Worm (Caenorhabditis elegans) whole organism, L4 larva: ENCODE measurements around the gene T09A5.14.

ENCODE experiments used
- F26F4.8 ChIP-seq: fragments of 200-800 bp; sonication (Bioruptor generic); conservative IDR thresholded peaks from 2 replicates; pipeline ENCODE4 v1.3.6; 2022; ENCODE audit warnings: missing genetic modification characterization, missing compliant biosample characterization
- R02D3.7 ChIP-seq: fragments of 150-350 bp; sonication (generic microtip); optimal IDR thresholded peaks from 3 replicates; lab custom pipeline; 2014; ENCODE audit warnings: missing biosample characterization, missing genetic modification characterization
- T20F7.1 ChIP-seq: fragments of 200-800 bp; sonication (Bioruptor generic); optimal IDR thresholded peaks from 2 replicates; lab custom pipeline; 2018; ENCODE audit warnings: mild to moderate bottlenecking, missing genetic modification characterization, missing compliant biosample characterization
- Y48G9A.11 ChIP-seq: fragments of 200-800 bp; sonication (Bioruptor generic); IDR thresholded peaks from 2 replicates; pipeline ENCODE4 v1.3.6; 2022; ENCODE audit warnings: missing genetic modification reagents, missing genetic modification characterization, missing compliant biosample characterization
- Y75B8A.6 ChIP-seq: fragments of 200-800 bp; sonication (Bioruptor generic); IDR thresholded peaks from 2 replicates; pipeline ENCODE4 v1.3.6; 2022; ENCODE audit warnings: missing genetic modification reagents, missing genetic modification characterization, missing compliant biosample characterization
- ZK337.2 ChIP-seq: fragments of 200-800 bp; sonication (Bioruptor generic); IDR thresholded peaks from 2 replicates; pipeline ENCODE4 v1.3.6; 2022; ENCODE audit warnings: missing genetic modification reagents, missing genetic modification characterization, missing compliant biosample characterization
- ZK546.5 ChIP-seq, 2 experiments: sonication (generic microtip); optimal IDR thresholded peaks; 2 replicates each; lab custom pipeline; 2017; ENCODE audit warnings: missing biosample characterization in 2 of 2, missing genetic modification characterization in 2 of 2
- aha-1 ChIP-seq: fragments of 150-350 bp; peaks from one replicate; lab custom pipeline; 2014; ENCODE audit warnings: missing biosample characterization, missing genetic modification characterization
- ama-1 ChIP-seq: fragments of 150-350 bp; optimal IDR thresholded peaks from 2 replicates; lab custom pipeline; 2014; ENCODE audit warnings: inconsistent platforms, mixed read lengths
- ceh-20 ChIP-seq: fragments of 200-800 bp; sonication (Bioruptor generic); IDR thresholded peaks from 2 replicates; pipeline ENCODE4 v1.3.6; 2022; ENCODE audit warnings: missing genetic modification reagents, missing genetic modification characterization, missing compliant biosample characterization
- ceh-62 ChIP-seq: sonication (generic microtip); optimal IDR thresholded peaks from 2 replicates; lab custom pipeline; 2017; ENCODE audit warnings: missing biosample characterization, missing genetic modification characterization
- daf-16 ChIP-seq, 3 experiments: sonication (generic microtip); optimal IDR thresholded peaks; 2 replicates each; lab custom pipeline; 2016 to 2017; ENCODE audit warnings: missing genetic modification characterization in 3 of 3, missing genetic modification reagents in 3 of 3, mild to moderate bottlenecking in 2 of 3, missing compliant biosample characterization in 2 of 3, missing biosample characterization in 1 of 3, moderate library complexity in 1 of 3
- daf-19 ChIP-seq: fragments of 200-800 bp; sonication (Bioruptor generic); conservative IDR thresholded peaks from 2 replicates; pipeline ENCODE4 v1.3.6; 2022; ENCODE audit warnings: missing genetic modification characterization, missing compliant biosample characterization
- dmd-6 ChIP-seq: fragments of 200-800 bp; sonication (Bioruptor generic); IDR thresholded peaks from 2 replicates; pipeline ENCODE4 v1.3.6; 2022; ENCODE audit warnings: missing genetic modification reagents, missing genetic modification characterization, missing compliant biosample characterization
- dmd-8 ChIP-seq: fragments of 200-800 bp; sonication (Bioruptor generic); IDR thresholded peaks from 2 replicates; pipeline ENCODE4 v1.3.6; 2022; ENCODE audit warnings: missing genetic modification characterization, missing compliant biosample characterization
- dmd-9 ChIP-seq: fragments of 200-800 bp; sonication (Bioruptor generic); IDR thresholded peaks from 2 replicates; pipeline ENCODE4 v1.3.6; 2022; ENCODE audit warnings: missing genetic modification reagents, missing genetic modification characterization, missing compliant biosample characterization
- dve-1 ChIP-seq: sonication (generic microtip); optimal IDR thresholded peaks from 2 replicates; lab custom pipeline; 2017; ENCODE audit warnings: antibody characterized with exemption, mild to moderate bottlenecking, missing genetic modification characterization, missing compliant biosample characterization; ENCODE audit not compliant: insufficient read depth
- egl-43 ChIP-seq: fragments of 200-800 bp; sonication (Bioruptor generic); IDR thresholded peaks from 2 replicates; pipeline ENCODE4 v1.3.6; 2022; ENCODE audit warnings: missing genetic modification reagents, missing genetic modification characterization, missing compliant biosample characterization
- hif-1 ChIP-seq, 2 experiments: sonication (generic microtip); optimal IDR thresholded peaks; 2 replicates each; lab custom pipeline; 2016 to 2017; ENCODE audit warnings: missing compliant biosample characterization in 2 of 2, missing genetic modification characterization in 2 of 2, missing genetic modification reagents in 2 of 2, missing genotype in 2 of 2, mild to moderate bottlenecking in 1 of 2
- hlh-11 ChIP-seq: fragments of 200-800 bp; sonication (Bioruptor generic); optimal IDR thresholded peaks from 2 replicates; lab custom pipeline; 2018; ENCODE audit warnings: mild to moderate bottlenecking, missing genetic modification characterization, missing compliant biosample characterization
- hmg-1.1 ChIP-seq: fragments of 200-800 bp; sonication (Bioruptor generic); IDR thresholded peaks from 2 replicates; pipeline ENCODE4 v1.3.6; 2022; ENCODE audit warnings: missing genetic modification reagents, missing genetic modification characterization, missing compliant biosample characterization
- lim-7 ChIP-seq: fragments of 200-800 bp; sonication (Bioruptor generic); IDR thresholded peaks from 2 replicates; pipeline ENCODE4 v1.3.6; 2022; ENCODE audit warnings: missing genetic modification characterization, missing compliant biosample characterization
- lin-39 ChIP-seq: fragments of 150-350 bp; optimal IDR thresholded peaks from 2 replicates; lab custom pipeline; 2014; ENCODE audit warnings: missing biosample characterization, missing genetic modification reagents, missing genetic modification characterization
- lir-3 ChIP-seq: sonication (generic microtip); optimal IDR thresholded peaks from 2 replicates; lab custom pipeline; 2016; ENCODE audit warnings: mild to moderate bottlenecking, missing genetic modification characterization, missing compliant biosample characterization
- lsy-2 ChIP-seq, 2 experiments: fragments of 150-350 bp in 1 of 2; sonication (generic microtip) in 1 of 2; optimal IDR thresholded peaks; 2 replicates each; lab custom pipeline; 2014 to 2017; ENCODE audit warnings: missing biosample characterization in 2 of 2, missing genetic modification characterization in 2 of 2
- mdl-1 ChIP-seq, 2 experiments: fragments of 150-350 bp in 1 of 2; sonication (generic microtip) in 1 of 2; optimal IDR thresholded peaks; 2 replicates each; lab custom pipeline; 2014 to 2017; ENCODE audit warnings: missing biosample characterization in 2 of 2, missing genetic modification characterization in 2 of 2
- mep-1 ChIP-seq: fragments of 150-350 bp; sonication (generic microtip); optimal IDR thresholded peaks from 3 replicates; lab custom pipeline; 2014; ENCODE audit warnings: missing biosample characterization, missing genetic modification characterization
- mes-2 ChIP-seq: sonication (generic microtip); optimal IDR thresholded peaks from 2 replicates; lab custom pipeline; 2016; ENCODE audit warnings: missing genotype, mild to moderate bottlenecking, missing genetic modification characterization, missing compliant biosample characterization; ENCODE audit not compliant: poor library complexity, severe bottlenecking
- nhr-10 ChIP-seq: fragments of 150-350 bp; optimal IDR thresholded peaks from 2 replicates; lab custom pipeline; 2014; ENCODE audit warnings: missing biosample characterization, missing genetic modification characterization
- nhr-11 ChIP-seq: fragments of 150-350 bp; optimal IDR thresholded peaks from 2 replicates; lab custom pipeline; 2014; ENCODE audit warnings: missing biosample characterization, missing genetic modification characterization
- nhr-237 ChIP-seq: sonication (generic microtip); optimal IDR thresholded peaks from 2 replicates; lab custom pipeline; 2017; ENCODE audit warnings: missing biosample characterization, missing genetic modification characterization
- nhr-25 ChIP-seq: sonication (generic microtip); optimal IDR thresholded peaks from 2 replicates; lab custom pipeline; 2017; ENCODE audit warnings: missing genetic modification characterization, mild to moderate bottlenecking, missing compliant biosample characterization, antibody characterized with exemption, moderate library complexity, borderline replicate concordance; ENCODE audit not compliant: insufficient read depth
- nhr-48 ChIP-seq: sonication (generic microtip); optimal IDR thresholded peaks from 2 replicates; lab custom pipeline; 2016; ENCODE audit warnings: mild to moderate bottlenecking, missing genetic modification characterization, missing compliant biosample characterization
- nhr-6 ChIP-seq: fragments of 150-350 bp; optimal IDR thresholded peaks from 2 replicates; lab custom pipeline; 2014; ENCODE audit warnings: missing biosample characterization, missing genetic modification characterization
- rbr-2 ChIP-seq: sonication (generic microtip); optimal IDR thresholded peaks from 2 replicates; lab custom pipeline; 2016; ENCODE audit warnings: missing genotype, missing genetic modification characterization, missing compliant biosample characterization
- snpc-4 ChIP-seq: fragments of 150-350 bp; optimal IDR thresholded peaks from 2 replicates; lab custom pipeline; 2014; ENCODE audit warnings: missing biosample characterization, missing genetic modification characterization
- spr-1 ChIP-seq: sonication (generic microtip); optimal IDR thresholded peaks from 2 replicates; lab custom pipeline; 2016; ENCODE audit warnings: mild to moderate bottlenecking, missing genetic modification characterization, missing compliant biosample characterization
- spr-3 ChIP-seq: fragments of 200-800 bp; sonication (Bioruptor generic); optimal IDR thresholded peaks from 2 replicates; lab custom pipeline; 2018; ENCODE audit warnings: mild to moderate bottlenecking, missing genetic modification characterization, missing compliant biosample characterization
- vab-7 ChIP-seq: fragments of 200-800 bp; sonication (Bioruptor generic); IDR thresholded peaks from 2 replicates; pipeline ENCODE4 v1.3.6; 2022; ENCODE audit warnings: missing genetic modification reagents, missing genetic modification characterization, missing compliant biosample characterization
- zag-1 ChIP-seq: fragments of 150-350 bp; optimal IDR thresholded peaks from 2 replicates; lab custom pipeline; 2014; ENCODE audit warnings: missing biosample characterization, missing genetic modification characterization
- zfp-2 ChIP-seq: sonication (generic microtip); optimal IDR thresholded peaks from 2 replicates; lab custom pipeline; 2016; ENCODE audit warnings: mild to moderate bottlenecking, missing genetic modification characterization, missing compliant biosample characterization
- zfp-3 ChIP-seq: fragments of 200-800 bp; sonication (Bioruptor generic); conservative IDR thresholded peaks from 2 replicates; pipeline ENCODE4 v1.3.6; 2022; ENCODE audit warnings: missing genetic modification reagents, missing genetic modification characterization, missing compliant biosample characterization
- ztf-7 ChIP-seq: fragments of 150-350 bp; optimal IDR thresholded peaks from 2 replicates; lab custom pipeline; 2014; ENCODE audit warnings: missing biosample characterization, missing genetic modification characterization

Gene T09A5.14

DNA sequence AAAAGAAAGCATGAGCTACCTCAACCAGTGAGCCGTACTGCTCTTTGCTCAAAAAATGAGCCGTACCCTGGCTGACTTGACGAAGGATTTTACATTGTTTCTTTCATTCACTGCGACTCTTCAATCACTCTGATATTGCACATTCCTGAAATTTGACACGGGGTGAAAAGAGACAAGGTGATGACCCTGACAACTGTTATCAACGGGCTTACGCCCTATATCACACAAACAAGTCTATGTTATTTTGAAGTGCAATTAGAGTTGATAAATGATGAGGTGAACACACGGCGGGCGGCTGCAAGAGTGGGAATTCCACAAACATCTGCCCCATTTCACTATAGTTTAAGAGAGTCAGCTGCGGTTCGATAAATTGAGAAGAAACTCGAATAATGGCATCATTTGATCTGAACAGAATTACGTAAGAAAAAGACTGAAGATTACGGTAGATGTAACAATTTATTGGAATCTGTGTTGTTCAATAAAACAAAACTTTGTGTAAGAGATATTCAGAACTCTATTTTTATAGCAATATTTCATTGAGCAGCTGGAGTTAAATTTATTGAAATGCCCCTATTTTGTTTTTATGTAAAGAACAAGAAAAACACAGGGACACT is 4.6 kb downstream of the T09A5.14 start:
- TF ChIP-seq ZK546.5 (tag; optimal IDR thresholded peaks at IDR 0.05; lab: Kevin White, UChicago) = no peak
- TF ChIP-seq hmg-1.1 (GFP tag; lab: Robert Waterston, UW) = 0 out of 2 replicates have a peak, but pooled peaks have one; percentile 16
- TF ChIP-seq nhr-10 (tag; lab: Kevin White, UChicago) = no peak
- peak; percentile 95 for TF ChIP-seq aha-1
- TF ChIP-seq lin-39 (tag; lab: Kevin White, UChicago) = no peak
- peak in 1 of 2 experiments; percentile 96 for TF ChIP-seq daf-16 (GFP tag; optimal IDR thresholded peaks at IDR 0.05; lab: Kevin White, UChicago)
- no peak for TF ChIP-seq daf-16 (tag; optimal IDR thresholded peaks at IDR 0.05; lab: Kevin White, UChicago)
- TF ChIP-seq ceh-20 (GFP tag; lab: Robert Waterston, UW) = 0 out of 2 replicates have a peak, but pooled peaks have one; percentile 61
- peak; percentile 45 for TF ChIP-seq nhr-11 (tag; lab: Kevin White, UChicago)
- peak in 1 of 2 experiments; percentile 36 for TF ChIP-seq hif-1 (tag; optimal IDR thresholded peaks at IDR 0.05; lab: Kevin White, UChicago)
- no peak for TF ChIP-seq zfp-2 (tag; lab: Kevin White, UChicago)
- TF ChIP-seq ztf-7 (tag; lab: Kevin White, UChicago) = no peak
- TF ChIP-seq hlh-11 = peak; percentile 64
- TF ChIP-seq ama-1 (lab: Kevin White, UChicago) = no peak
- peak in 1 of 2 experiments; percentile 44 for TF ChIP-seq lsy-2 (tag; optimal IDR thresholded peaks at IDR 0.05; lab: Kevin White, UChicago)
- no peak for TF ChIP-seq ZK337.2 (GFP tag; lab: Robert Waterston, UW)

ce11 chrII:7838661-7839060 is 6.5 kb downstream of the T09A5.14 start:
- peak in 1 of 2 experiments; percentile 28 for TF ChIP-seq mdl-1 (tag; optimal IDR thresholded peaks at IDR 0.05; lab: Kevin White, UChicago)
- peak in 1 of 2 experiments; percentile 56 for TF ChIP-seq daf-16 (GFP tag; optimal IDR thresholded peaks at IDR 0.05; lab: Kevin White, UChicago)
- TF ChIP-seq daf-16 (tag; optimal IDR thresholded peaks at IDR 0.05; lab: Kevin White, UChicago) = no peak
- peak; percentile 55; the same call in 1 of the 2 replicates for TF ChIP-seq ceh-20 (GFP tag; lab: Robert Waterston, UW)
- peak; percentile 32 for TF ChIP-seq rbr-2 (tag; lab: Kevin White, UChicago)
- TF ChIP-seq zag-1 (tag; lab: Kevin White, UChicago) = no peak
- TF ChIP-seq lsy-2 (tag; optimal IDR thresholded peaks at IDR 0.05; lab: Kevin White, UChicago) = peak in 1 of 2 experiments; percentile 45
- TF ChIP-seq dmd-8 = no peak
- TF ChIP-seq hmg-1.1 (GFP tag; lab: Robert Waterston, UW) = peak; percentile 79
- no peak for TF ChIP-seq R02D3.7
- peak; percentile 10 for TF ChIP-seq mep-1

- no peak for TF ChIP-seq dve-1 (tag; lab: Kevin White, UChicago)
- TF ChIP-seq hmg-1.1 (GFP tag; lab: Robert Waterston, UW) = no peak
- no peak for TF ChIP-seq nhr-6 (tag; lab: Kevin White, UChicago)
- TF ChIP-seq vab-7 (GFP tag; lab: Robert Waterston, UW) = no peak
- no peak for TF ChIP-seq nhr-25 (tag; lab: Kevin White, UChicago)
- no peak for TF ChIP-seq spr-1 (tag; lab: Kevin White, UChicago)
- TF ChIP-seq dmd-9 (GFP tag; lab: Robert Waterston, UW) = no peak
- no peak for TF ChIP-seq F26F4.8 (GFP tag; lab: Robert Waterston, UW)
- no peak for TF ChIP-seq lir-3 (tag; lab: Kevin White, UChicago)
- no peak for TF ChIP-seq nhr-48 (tag; lab: Kevin White, UChicago)
- no peak for TF ChIP-seq dmd-8
- TF ChIP-seq Y75B8A.6 (GFP tag; lab: Robert Waterston, UW) = no peak
- TF ChIP-seq ceh-62 = no peak
- no peak for TF ChIP-seq zfp-3 (GFP tag; lab: Robert Waterston, UW)
Measured at ce11 chrII:7839703-7840102, 7.5 kb downstream of the T09A5.14 start.

DNA sequence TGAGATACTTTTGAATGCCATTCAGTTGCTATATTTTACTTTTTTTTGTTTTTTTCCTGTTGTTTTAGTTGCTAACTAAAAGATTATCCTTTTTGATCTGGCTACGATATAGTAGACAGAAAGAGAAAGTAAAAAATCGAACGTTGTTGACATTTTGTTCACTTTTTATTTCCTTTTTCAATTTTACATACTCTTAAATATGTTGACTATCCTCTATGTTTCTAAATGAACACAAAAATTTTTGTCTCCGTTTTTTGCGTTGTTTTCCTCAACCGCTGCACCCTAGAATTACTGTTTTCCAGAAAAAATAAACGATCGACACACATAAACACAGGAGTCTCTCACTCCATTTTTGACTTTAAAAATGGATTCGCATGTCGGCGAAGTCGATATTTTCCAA is 9.9 kb downstream of the T09A5.14 start, which contains the start of gene klp-3:
TSS of gene klp-3 (plus strand) at position 301 of the 400 bp plus-strand sequence.
- TF ChIP-seq dmd-6 (GFP tag; lab: Robert Waterston, UW) (no peak), F26F4.8 (GFP tag; lab: Robert Waterston, UW) (no peak), daf-19 (GFP tag; lab: Robert Waterston, UW) (no peak), Y48G9A.11 (no peak), mes-2 (no peak), nhr-48 (tag; lab: Kevin White, UChicago) (no peak), snpc-4 (tag; lab: Kevin White, UChicago) (no peak), spr-3 (GFP tag; lab: Kevin White, UChicago) (no peak), egl-43 (GFP tag; lab: Robert Waterston, UW) (no peak), lim-7 (no peak), nhr-25 (tag; lab: Kevin White, UChicago) (no peak), nhr-237 (tag; lab: Kevin White, UChicago) (no peak), nhr-6 (tag; lab: Kevin White, UChicago) (no peak), T20F7.1 (GFP tag; lab: Kevin White, UChicago) (no peak), dve-1 (tag; lab: Kevin White, UChicago) (no peak)
- TF ChIP-seq, all 104 proteins: peak for 0
